Fruit fly (Drosophila melanogaster) whole organism: Measurements from ENCODE around the gene Sodh1.

Experiments
- CG8478 ChIP-seq: fragments of >200 bp; optimal IDR thresholded peaks from 2 replicates; lab custom pipeline; 2018; ENCODE audit warnings: inconsistent platforms
- Dll ChIP-seq: fragments of >200 bp; optimal IDR thresholded peaks from 2 replicates; lab custom pipeline; 2017
- EcR ChIP-seq, 2 experiments: fragments of >200 bp; optimal IDR thresholded peaks; 2 replicates each; lab custom pipeline; 2017; ENCODE audit warnings: missing biosample characterization in 2 of 2, missing genetic modification characterization in 2 of 2, missing genetic modification reagents in 2 of 2
- pan ChIP-seq: fragments of >200 bp; optimal IDR thresholded peaks from 2 replicates; lab custom pipeline; 2017
- psq ChIP-seq: fragments of >200 bp; optimal IDR thresholded peaks from 2 replicates; lab custom pipeline; 2017
- usp ChIP-seq: fragments of >200 bp; optimal IDR thresholded peaks from 2 replicates; lab custom pipeline; 2017; ENCODE audit warnings: missing biosample characterization, missing genetic modification characterization, mixed read lengths

Sodh1 gene

DNA sequence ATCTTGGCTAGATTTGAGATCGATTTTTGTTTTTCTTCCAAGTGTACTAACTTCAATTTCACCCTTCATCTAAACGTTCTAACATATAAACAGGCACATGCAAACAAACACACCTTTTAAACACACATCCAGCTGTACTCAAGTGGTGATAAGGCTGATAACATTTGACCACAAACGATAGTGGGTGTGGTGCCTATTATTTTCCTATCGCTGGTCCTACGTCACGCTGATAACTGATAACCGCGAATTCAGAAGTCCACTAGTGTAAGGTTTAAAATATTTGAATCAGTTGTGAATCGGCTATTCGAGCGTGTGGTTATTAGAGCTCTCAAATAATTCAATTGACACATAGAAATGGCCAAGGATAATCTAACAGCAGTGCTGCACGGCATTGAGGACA, at the start of gene Sodh1:
Gene Sodh1 (plus strand): TSS at position 94 of the 400 bp plus-strand sequence.
- no peak for TF ChIP-seq psq (lab: Kevin White, UChicago)

DNA sequence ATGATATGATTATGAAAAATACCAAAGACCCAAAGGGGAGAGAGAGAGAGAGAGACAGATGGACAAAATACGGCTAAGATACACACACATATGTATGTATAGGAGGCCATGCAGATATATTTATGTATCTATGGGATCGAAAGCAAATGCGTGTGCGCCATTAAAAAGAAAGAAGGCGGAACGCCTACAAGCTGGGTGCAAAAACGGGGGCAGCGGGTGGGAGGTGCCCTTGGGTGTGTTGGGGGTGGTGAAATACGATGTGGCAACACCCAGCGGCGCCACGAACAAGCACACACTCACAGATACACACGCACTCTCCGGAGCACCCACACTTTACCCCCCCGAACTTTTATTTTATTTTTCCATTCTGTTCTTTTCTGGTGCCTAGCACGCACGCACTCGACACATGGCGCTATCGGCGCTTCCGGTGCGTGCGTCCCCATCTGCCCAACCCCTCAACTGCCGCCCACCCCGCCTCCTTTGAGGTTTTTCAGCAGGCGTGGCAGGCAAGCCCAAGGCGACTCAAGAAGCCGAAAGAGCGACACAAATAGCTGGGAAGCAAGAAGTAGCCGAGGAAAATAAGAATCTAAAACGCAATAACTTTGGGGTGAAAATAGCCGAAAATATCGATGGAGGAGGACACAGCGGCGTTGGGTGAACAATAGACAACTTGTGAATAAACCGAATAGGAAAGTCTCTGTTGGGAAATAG, 47.5 kb upstream of the Sodh1 start:
- no peak for TF ChIP-seq Dll (lab: Kevin White, UChicago)
- TF ChIP-seq CG8478 (lab: Kevin White, UChicago): no peak
- TF ChIP-seq pan (lab: Kevin White, UChicago): no peak
- no peak for TF ChIP-seq EcR (GFP tag; optimal IDR thresholded peaks at IDR 0.05; lab: Kevin White, UChicago)
- no peak for TF ChIP-seq psq (lab: Kevin White, UChicago)
- no peak for TF ChIP-seq usp (GFP tag; lab: Kevin White, UChicago)

dm6 chr3R:7006934-7007333, 45.2 kb upstream of the Sodh1 start:
- no peak for TF ChIP-seq CG8478 (lab: Kevin White, UChicago)
- TF ChIP-seq EcR (GFP tag; optimal IDR thresholded peaks at IDR 0.05; lab: Kevin White, UChicago): no peak
- TF ChIP-seq pan (lab: Kevin White, UChicago): no peak
- TF ChIP-seq usp (GFP tag; lab: Kevin White, UChicago): no peak
- TF ChIP-seq psq (lab: Kevin White, UChicago): no peak
- TF ChIP-seq Dll (lab: Kevin White, UChicago): no peak

DNA sequence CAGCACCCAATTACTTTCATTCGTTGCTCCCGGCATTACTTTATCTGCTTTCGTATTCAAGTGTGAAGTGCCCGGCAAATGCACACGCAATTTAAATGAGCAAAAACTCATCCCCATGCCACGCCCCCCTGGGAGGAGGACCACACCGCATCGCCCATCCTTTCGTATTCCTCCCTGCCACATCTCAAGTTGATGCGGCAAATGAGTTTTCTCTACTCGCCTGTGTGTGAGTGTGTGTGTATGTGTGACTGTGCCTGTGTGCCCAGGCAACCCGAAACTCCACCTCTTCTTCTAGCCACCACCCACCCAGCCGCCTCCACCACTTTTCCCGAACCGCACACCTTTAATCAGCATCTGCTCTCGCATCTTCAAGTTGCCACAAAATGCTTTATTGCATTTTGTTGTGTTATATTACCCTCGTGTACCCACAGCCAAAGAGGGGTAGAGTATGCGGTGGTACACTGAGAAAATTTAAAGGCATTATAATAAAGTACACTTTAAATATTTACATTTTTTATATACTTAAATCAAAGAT, 41.0 kb upstream of the Sodh1 start:
- TF ChIP-seq EcR (GFP tag; optimal IDR thresholded peaks at IDR 0.05; lab: Kevin White, UChicago) (no peak), CG8478 (lab: Kevin White, UChicago) (no peak)

DNA sequence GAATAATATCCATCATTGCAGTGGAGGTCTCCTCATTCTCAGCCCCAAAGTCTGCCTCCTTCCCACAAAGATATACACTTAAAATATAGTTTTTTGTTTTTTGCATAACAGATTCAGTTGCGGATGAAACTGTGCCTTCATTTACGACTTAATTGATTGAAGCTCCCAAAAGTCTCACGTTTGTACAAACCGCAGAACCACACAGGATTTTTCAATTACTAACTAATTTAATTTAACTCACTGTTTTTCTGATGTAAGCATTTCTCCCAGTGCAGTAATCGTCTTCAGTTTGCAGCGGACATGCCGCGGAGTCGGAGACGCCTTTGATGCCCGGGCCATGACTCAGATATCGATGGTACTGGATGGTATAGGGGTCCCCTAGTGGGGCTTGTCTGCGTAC, 27.6 kb upstream of the Sodh1 start:
- TF ChIP-seq EcR (GFP tag; optimal IDR thresholded peaks at IDR 0.05; lab: Kevin White, UChicago) (no peak), psq (lab: Kevin White, UChicago) (no peak), CG8478 (lab: Kevin White, UChicago) (no peak), Dll (lab: Kevin White, UChicago) (no peak), pan (lab: Kevin White, UChicago) (no peak), usp (GFP tag; lab: Kevin White, UChicago) (no peak)

DNA sequence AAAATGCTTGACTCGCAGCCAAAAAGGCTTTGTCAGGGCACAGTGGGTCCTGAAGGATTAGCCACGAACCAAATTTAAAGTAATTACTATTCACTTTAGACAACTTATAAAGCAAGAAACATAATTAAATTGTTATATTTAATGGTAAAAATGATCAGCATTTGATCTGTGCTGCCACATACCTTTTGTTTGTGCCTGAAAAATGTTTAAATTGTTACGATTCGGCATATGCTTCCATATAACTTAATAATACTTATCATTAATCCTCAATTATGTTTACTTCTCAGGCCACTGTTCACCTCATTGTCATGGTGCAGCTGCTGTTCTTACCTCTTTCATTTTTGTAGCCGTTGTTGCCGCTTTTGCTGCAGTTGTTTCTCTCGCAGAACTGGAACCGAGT, 26.9 kb upstream of the Sodh1 start:
- TF ChIP-seq Dll (lab: Kevin White, UChicago) (no peak), usp (GFP tag; lab: Kevin White, UChicago) (no peak), EcR (GFP tag; optimal IDR thresholded peaks at IDR 0.05; lab: Kevin White, UChicago) (no peak)

dm6 chr3R:7028554-7028953, 23.6 kb upstream of the Sodh1 start:
- TF ChIP-seq EcR (GFP tag; optimal IDR thresholded peaks at IDR 0.05; lab: Kevin White, UChicago) (no peak), Dll (lab: Kevin White, UChicago) (no peak), usp (GFP tag; lab: Kevin White, UChicago) (no peak), psq (lab: Kevin White, UChicago) (no peak), pan (lab: Kevin White, UChicago) (no peak), CG8478 (lab: Kevin White, UChicago) (no peak)

DNA sequence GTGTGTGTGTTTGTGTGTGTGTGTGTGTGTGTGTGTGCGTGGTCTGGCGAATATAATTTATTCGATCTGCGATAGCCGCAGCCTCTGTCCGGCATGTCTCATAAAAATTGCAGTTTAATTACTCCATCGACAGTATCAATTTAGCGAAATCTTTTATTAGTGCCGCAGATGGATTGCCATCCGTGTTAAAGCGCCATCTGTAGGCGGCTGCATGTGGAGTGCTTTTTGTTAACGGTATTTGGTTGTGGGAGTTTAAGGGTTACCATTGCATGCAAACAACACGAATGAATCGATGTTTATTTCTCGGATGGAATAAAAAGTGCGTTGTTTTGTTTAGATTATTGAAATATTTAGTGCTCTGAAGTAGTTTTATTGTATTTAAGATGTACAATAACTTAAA, 22.7 kb upstream of the Sodh1 start:
- TF ChIP-seq CG8478 (lab: Kevin White, UChicago) (no peak), psq (lab: Kevin White, UChicago) (no peak), EcR (GFP tag; optimal IDR thresholded peaks at IDR 0.05; lab: Kevin White, UChicago) (no peak), pan (lab: Kevin White, UChicago) (no peak), usp (GFP tag; lab: Kevin White, UChicago) (no peak), Dll (lab: Kevin White, UChicago) (no peak)

DNA sequence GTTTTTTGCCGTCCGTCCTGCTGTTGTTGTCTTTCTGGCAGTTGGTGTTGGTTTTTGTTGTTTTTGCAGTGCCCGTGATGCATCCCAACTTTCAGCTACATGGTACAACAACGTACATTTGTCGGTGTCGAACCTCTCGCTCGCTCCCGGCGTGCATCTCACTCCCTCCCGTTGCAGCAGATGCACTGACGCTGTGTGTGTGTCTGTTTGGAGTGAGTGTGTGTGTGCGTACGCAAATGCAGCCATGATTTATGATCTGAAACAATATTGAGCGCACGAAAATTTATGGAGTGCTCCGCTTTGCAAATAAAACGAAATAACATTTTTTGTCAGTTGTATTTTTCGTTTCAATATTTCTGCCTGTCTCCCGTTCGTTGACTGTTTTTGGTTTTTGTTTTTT, 20.6 kb upstream of the Sodh1 start:
- no peak for TF ChIP-seq pan (lab: Kevin White, UChicago)
- TF ChIP-seq EcR (GFP tag; optimal IDR thresholded peaks at IDR 0.05; lab: Kevin White, UChicago): no peak
- no peak for TF ChIP-seq Dll (lab: Kevin White, UChicago)
- no peak for TF ChIP-seq psq (lab: Kevin White, UChicago)
- TF ChIP-seq usp (GFP tag; lab: Kevin White, UChicago): no peak
- TF ChIP-seq CG8478 (lab: Kevin White, UChicago): no peak

DNA sequence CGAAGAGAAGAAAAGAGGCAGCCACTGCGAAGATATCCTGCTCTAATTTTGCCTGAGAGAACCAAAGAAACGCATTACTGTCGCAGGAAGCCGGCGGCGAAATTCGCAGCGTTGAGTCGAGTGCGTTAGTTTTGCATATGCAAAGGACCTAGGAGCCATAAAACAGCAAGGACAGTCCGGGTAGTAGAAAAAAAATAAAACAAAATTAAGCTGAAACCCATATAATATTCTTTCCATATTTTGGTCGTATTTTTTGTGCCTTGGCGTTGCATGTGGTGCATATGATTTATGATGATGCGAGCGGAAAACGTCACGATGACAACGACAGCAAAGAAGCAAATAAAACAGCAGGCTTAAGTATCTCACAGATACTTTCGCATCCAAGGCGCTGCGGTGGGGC, 18.4 kb upstream of the Sodh1 start:
- TF ChIP-seq psq (lab: Kevin White, UChicago) (no peak), CG8478 (lab: Kevin White, UChicago) (no peak), usp (GFP tag; lab: Kevin White, UChicago) (no peak), pan (lab: Kevin White, UChicago) (no peak), Dll (lab: Kevin White, UChicago) (no peak)

- no peak for TF ChIP-seq EcR (GFP tag; optimal IDR thresholded peaks at IDR 0.05; lab: Kevin White, UChicago)
- TF ChIP-seq usp (GFP tag; lab: Kevin White, UChicago): no peak
- no peak for TF ChIP-seq Dll (lab: Kevin White, UChicago)
- no peak for TF ChIP-seq CG8478 (lab: Kevin White, UChicago)
- no peak for TF ChIP-seq psq (lab: Kevin White, UChicago)
- TF ChIP-seq pan (lab: Kevin White, UChicago): no peak
These were observed 17.7 kb upstream of the Sodh1 start for dm6 chr3R:7034440-7034839.

DNA sequence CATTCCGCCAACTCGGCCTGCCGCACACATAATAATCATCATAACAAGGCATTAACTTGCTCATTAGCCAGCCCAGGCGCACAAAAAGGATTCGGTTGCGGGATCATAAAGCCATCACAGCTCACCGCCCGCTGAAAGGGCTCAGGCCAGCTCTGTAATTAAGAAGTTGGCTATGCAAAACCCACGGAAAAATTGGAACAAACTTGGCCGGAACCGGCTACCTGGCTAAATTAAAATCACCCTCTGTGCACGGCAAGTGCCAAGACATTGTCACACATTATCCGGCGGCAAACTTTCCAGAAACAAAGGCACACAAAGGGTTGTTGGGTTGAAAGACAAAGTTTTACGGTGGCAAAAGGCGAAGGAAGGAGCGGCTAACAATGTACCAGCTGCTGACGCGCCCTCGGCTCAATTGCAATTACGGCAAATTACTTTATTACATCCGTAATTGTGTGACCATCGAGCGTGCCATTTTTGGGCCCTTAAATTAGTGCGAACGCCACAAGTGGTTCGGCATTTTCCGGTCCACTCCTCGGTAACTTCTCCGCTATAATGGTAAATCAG, 16.4 kb upstream of the Sodh1 start:
- TF ChIP-seq usp (GFP tag; lab: Kevin White, UChicago): no peak
- no peak for TF ChIP-seq CG8478 (lab: Kevin White, UChicago)
- no peak for TF ChIP-seq EcR (GFP tag; optimal IDR thresholded peaks at IDR 0.05; lab: Kevin White, UChicago)
- no peak for TF ChIP-seq pan (lab: Kevin White, UChicago)
- no peak for TF ChIP-seq Dll (lab: Kevin White, UChicago)
- TF ChIP-seq psq (lab: Kevin White, UChicago): no peak
